Fruit fly (Drosophila melanogaster): ENCODE results near the gene CG13255.
A peak's percentile ranks its signal among the peaks of the same experiment; 100 is the strongest.

Gene CG13255

dm6 chr3L:20841465-20842109, 4.3 kb downstream of the CG13255 start, which contains the start of the genes CSN3 and CG11456 (continued):
- TF ChIP-seq CG31365 (tag; optimal IDR thresholded peaks at IDR 0.05): no peak
- TF ChIP-seq ash1 (GFP tag; optimal IDR thresholded peaks at IDR 0.05): no peak
- no peak for TF ChIP-seq CG3726 (GFP tag; IDR thresholded peaks at IDR 0.05)
- peak; percentile 75 for TF ChIP-seq CG9932 (GFP tag; IDR thresholded peaks at IDR 0.05)
- no peak for TF ChIP-seq sc (optimal IDR thresholded peaks at IDR 0.05)
- TF ChIP-seq sc (GFP tag; optimal IDR thresholded peaks at IDR 0.05): no peak
- TF ChIP-seq CG7786 (GFP tag; optimal IDR thresholded peaks at IDR 0.05): peak; percentile 59
- TF ChIP-seq h (optimal IDR thresholded peaks at IDR 0.05): no peak
- peak; percentile 1 for TF ChIP-seq Fer3 (tag; optimal IDR thresholded peaks at IDR 0.05)
- no peak for TF ChIP-seq lbe (GFP tag; optimal IDR thresholded peaks at IDR 0.05)
- TF ChIP-seq CG14965 (GFP tag; optimal IDR thresholded peaks at IDR 0.05; ENCODE audit: borderline replicate concordance): no peak
- peak; percentile 47 for TF ChIP-seq sens (GFP tag)
- no peak for TF ChIP-seq danr (GFP tag; IDR thresholded peaks at IDR 0.05)
- no peak for TF ChIP-seq nom (GFP tag; optimal IDR thresholded peaks at IDR 0.05)
- no peak for TF ChIP-seq cg (GFP tag; optimal IDR thresholded peaks at IDR 0.05)
- TF ChIP-seq Hmx (GFP tag; optimal IDR thresholded peaks at IDR 0.05): no peak
- TF ChIP-seq unpg (GFP tag; optimal IDR thresholded peaks at IDR 0.05): no peak
- peak; percentile 59 for TF ChIP-seq fu2 (GFP tag; optimal IDR thresholded peaks at IDR 0.05)
- TF ChIP-seq CG8478 (optimal IDR thresholded peaks at IDR 0.05): no peak
- peak; percentile 65 for TF ChIP-seq HmgZ (tag; optimal IDR thresholded peaks at IDR 0.05)
- TF ChIP-seq Scr (GFP tag; IDR thresholded peaks at IDR 0.05; ENCODE audit: partially characterized antibody): peak; percentile 64
- peak; percentile 56 for TF ChIP-seq ind (GFP tag; optimal IDR thresholded peaks at IDR 0.05)
- peak; percentile 27 for TF ChIP-seq onecut (GFP tag; IDR thresholded peaks at IDR 0.05)
- TF ChIP-seq CG7928 (GFP tag; optimal IDR thresholded peaks at IDR 0.05): no peak
- TF ChIP-seq CG15696 (tag; optimal IDR thresholded peaks at IDR 0.05): no peak
- no peak for TF ChIP-seq so (GFP tag; IDR thresholded peaks at IDR 0.05)
- TF ChIP-seq CG16863 (GFP tag; optimal IDR thresholded peaks at IDR 0.05): peak; percentile 18
- TF ChIP-seq bbx (GFP tag; IDR thresholded peaks at IDR 0.05; ENCODE audit: partially characterized antibody): peak; percentile 59
- TF ChIP-seq CG8089 (GFP tag; optimal IDR thresholded peaks at IDR 0.05): no peak
- peak; percentile 40 for TF ChIP-seq Hr3 (GFP tag; optimal IDR thresholded peaks at IDR 0.05)
- TF ChIP-seq sna (GFP tag; IDR thresholded peaks at IDR 0.05; ENCODE audit: partially characterized antibody): peak; percentile 37; the same call in 1 of the 2 replicates
- peak; percentile 65 for TF ChIP-seq CG1603 (tag; optimal IDR thresholded peaks at IDR 0.05)
- TF ChIP-seq CG2712 (tag; optimal IDR thresholded peaks at IDR 0.05): no peak
- no peak for TF ChIP-seq gce (GFP tag; IDR thresholded peaks at IDR 0.05)
- TF ChIP-seq unc-4 (GFP tag; IDR thresholded peaks at IDR 0.05; ENCODE audit: partially characterized antibody): peak; percentile 70
- TF ChIP-seq kni (GFP tag; optimal IDR thresholded peaks at IDR 0.05): no peak
- no peak for TF ChIP-seq CG17568 (GFP tag; optimal IDR thresholded peaks at IDR 0.05)
- TF ChIP-seq hkb (optimal IDR thresholded peaks at IDR 0.05): no peak
- TF ChIP-seq hkb (GFP tag; IDR thresholded peaks at IDR 0.05): no peak
- peak; percentile 80 for TF ChIP-seq Dip2 (GFP tag; IDR thresholded peaks at IDR 0.05)
- no peak for TF ChIP-seq ara (GFP tag; IDR thresholded peaks at IDR 0.05)
- no peak for TF ChIP-seq Ssrp (tag; optimal IDR thresholded peaks at IDR 0.05)
- TF ChIP-seq CG11696 (GFP tag; IDR thresholded peaks at IDR 0.05): no peak
- TF ChIP-seq Eip74EF (GFP tag; optimal IDR thresholded peaks at IDR 0.05): no peak
- peak; percentile 96 for TF ChIP-seq CTCF (GFP tag; optimal IDR thresholded peaks at IDR 0.05)
- TF ChIP-seq CG9727 (GFP tag; optimal IDR thresholded peaks at IDR 0.05): peak; percentile 4
- TF ChIP-seq CG10654 (GFP tag; optimal IDR thresholded peaks at IDR 0.05): peak; percentile 46
- peak; percentile 50 for TF ChIP-seq Mad (GFP tag; optimal IDR thresholded peaks at IDR 0.05)
- TF ChIP-seq CG5180 (GFP tag; optimal IDR thresholded peaks at IDR 0.05): no peak
- TF ChIP-seq Mes4 (GFP tag; optimal IDR thresholded peaks at IDR 0.05): peak; percentile 6
- no peak for TF ChIP-seq CG14667 (GFP tag; IDR thresholded peaks at IDR 0.05)
- TF ChIP-seq Hr78 (GFP tag; optimal IDR thresholded peaks at IDR 0.05): no peak

Measured in whole organism, embryonic.